Worm (Caenorhabditis elegans) whole organism, L2 larva: ENCODE results near the gene R166.3.

Experiments used
- C34F6.9 ChIP-seq: fragments of 150-350 bp; optimal IDR thresholded peaks from 2 replicates; lab custom pipeline; 2014; ENCODE audit warnings: missing biosample characterization, missing genetic modification characterization
- aly-2 ChIP-seq: fragments of 150-350 bp; optimal IDR thresholded peaks from 2 replicates; lab custom pipeline; 2014; ENCODE audit warnings: missing biosample characterization, missing genetic modification characterization
- blmp-1 ChIP-seq: sonication (generic microtip); optimal IDR thresholded peaks from 2 replicates; lab custom pipeline; 2017; ENCODE audit warnings: missing genetic modification characterization, mild to moderate bottlenecking, missing compliant biosample characterization, antibody characterized with exemption, moderate library complexity; ENCODE audit not compliant: insufficient read depth
- ceh-82 ChIP-seq: fragments of 150-350 bp; optimal IDR thresholded peaks from 2 replicates; lab custom pipeline; 2014; ENCODE audit warnings: missing biosample characterization, missing genetic modification characterization
- lin-39 ChIP-seq: fragments of 150-350 bp; optimal IDR thresholded peaks from 2 replicates; lab custom pipeline; 2014; ENCODE audit warnings: missing biosample characterization, missing genetic modification reagents, missing genetic modification characterization
- lsy-2 ChIP-seq, 2 experiments: fragments of 150-350 bp in 1 of 2; sonication (generic microtip) in 1 of 2; optimal IDR thresholded peaks; 2 replicates each; lab custom pipeline; 2014 to 2017; ENCODE audit warnings: missing biosample characterization in 2 of 2, missing genetic modification characterization in 2 of 2
- mdl-1 ChIP-seq, 2 experiments: fragments of 150-350 bp in 1 of 2; sonication (generic microtip) in 1 of 2; optimal IDR thresholded peaks; 2 replicates each; lab custom pipeline; 2017; ENCODE audit warnings: missing biosample characterization in 2 of 2, missing genetic modification characterization in 2 of 2
- nhr-11 ChIP-seq: fragments of 150-350 bp; optimal IDR thresholded peaks from 2 replicates; lab custom pipeline; 2014; ENCODE audit warnings: missing biosample characterization, missing genetic modification characterization
- nhr-23 ChIP-seq: fragments of 150-350 bp; optimal IDR thresholded peaks from 2 replicates; lab custom pipeline; 2014; ENCODE audit warnings: missing biosample characterization, missing genetic modification reagents, missing genetic modification characterization
- nhr-237 ChIP-seq: fragments of 150-350 bp; optimal IDR thresholded peaks from 2 replicates; lab custom pipeline; 2014; ENCODE audit warnings: missing biosample characterization, missing genetic modification characterization
- nhr-77 ChIP-seq: fragments of 150-350 bp; optimal IDR thresholded peaks from 2 replicates; lab custom pipeline; 2014; ENCODE audit warnings: missing biosample characterization, missing genetic modification characterization
- unc-62 ChIP-seq: fragments of 150-350 bp; optimal IDR thresholded peaks from 2 replicates; lab custom pipeline; 2014; ENCODE audit warnings: missing biosample characterization, missing genetic modification reagents, missing genetic modification characterization
- zag-1 ChIP-seq: fragments of 150-350 bp; optimal IDR thresholded peaks from 2 replicates; lab custom pipeline; 2014; ENCODE audit warnings: missing biosample characterization, missing genetic modification characterization
- ztf-4 ChIP-seq: fragments of 150-350 bp; optimal IDR thresholded peaks from 2 replicates; lab custom pipeline; 2014; ENCODE audit warnings: missing biosample characterization, missing genetic modification characterization

DNA sequence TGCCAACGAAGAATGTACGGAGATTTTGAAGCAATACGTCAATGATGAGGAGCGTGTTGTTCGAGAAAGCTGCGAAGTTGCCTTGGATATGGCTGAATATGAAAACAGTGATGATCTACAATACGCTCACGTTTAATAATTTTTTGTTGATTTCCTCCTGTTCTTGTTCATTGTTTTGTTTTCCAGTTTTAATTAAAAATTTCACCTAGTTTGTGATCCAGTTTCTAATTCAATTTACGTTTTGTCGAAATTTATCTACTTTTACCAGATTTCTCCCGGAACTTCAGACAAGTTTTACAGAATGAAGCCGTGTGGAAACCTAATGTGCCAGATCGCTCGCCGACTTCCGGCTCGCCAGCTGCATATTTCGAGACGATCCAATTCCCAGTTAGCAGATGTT lies 41.7 kb upstream of the R166.3 start, which contains the start of gene dap-3:
- TF ChIP-seq nhr-237 (tag; lab: Kevin White, UChicago) (no peak), ztf-4 (tag; lab: Kevin White, UChicago) (no peak), nhr-23 (tag; lab: Kevin White, UChicago) (no peak), blmp-1 (no peak), unc-62 (no peak), mdl-1 (tag; optimal IDR thresholded peaks at IDR 0.05; lab: Kevin White, UChicago) (no peak), nhr-77 (tag; lab: Kevin White, UChicago) (no peak), lsy-2 (tag; optimal IDR thresholded peaks at IDR 0.05; lab: Kevin White, UChicago) (no peak), lin-39 (tag; lab: Kevin White, UChicago) (no peak), ceh-82 (tag; lab: Kevin White, UChicago) (no peak), nhr-11 (tag; lab: Kevin White, UChicago) (no peak), aly-2 (tag; lab: Kevin White, UChicago) (no peak), zag-1 (tag; lab: Kevin White, UChicago) (no peak), C34F6.9 (no peak)
